Fruit fly (Drosophila melanogaster): Measurements from ENCODE around the gene CG34133.
"Not testable (repeated sequence)": the region's sequence is repeated elsewhere in the genome, so short reads cannot be mapped to it uniquely, and the experiment has no call there.

The CG34133 gene

DNA sequence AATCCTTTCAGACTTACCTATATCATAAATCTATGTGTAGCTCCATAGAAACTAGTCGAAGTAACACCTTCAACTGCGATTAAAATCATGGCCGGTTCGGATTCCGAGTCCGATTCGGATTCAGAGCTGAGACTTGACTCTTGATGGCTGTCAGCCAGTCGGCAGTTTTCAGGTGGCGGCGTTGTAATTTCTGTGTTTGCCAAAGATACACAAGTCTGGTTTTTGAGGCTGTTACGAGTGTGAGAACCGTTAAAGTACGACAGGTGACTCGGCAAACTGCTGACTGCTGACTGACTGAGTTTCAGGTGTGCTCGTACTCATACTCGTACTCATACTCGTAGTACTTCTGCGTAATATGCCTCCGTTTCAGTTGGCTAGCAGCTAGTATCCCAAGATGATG is 22.0 kb downstream of the CG34133 start:
- TF ChIP-seq EcR (GFP tag; optimal IDR thresholded peaks at IDR 0.05) (no peak), pan (optimal IDR thresholded peaks at IDR 0.05) (no peak), psq (optimal IDR thresholded peaks at IDR 0.05) (no peak), usp (GFP tag; optimal IDR thresholded peaks at IDR 0.05) (no peak)

DNA sequence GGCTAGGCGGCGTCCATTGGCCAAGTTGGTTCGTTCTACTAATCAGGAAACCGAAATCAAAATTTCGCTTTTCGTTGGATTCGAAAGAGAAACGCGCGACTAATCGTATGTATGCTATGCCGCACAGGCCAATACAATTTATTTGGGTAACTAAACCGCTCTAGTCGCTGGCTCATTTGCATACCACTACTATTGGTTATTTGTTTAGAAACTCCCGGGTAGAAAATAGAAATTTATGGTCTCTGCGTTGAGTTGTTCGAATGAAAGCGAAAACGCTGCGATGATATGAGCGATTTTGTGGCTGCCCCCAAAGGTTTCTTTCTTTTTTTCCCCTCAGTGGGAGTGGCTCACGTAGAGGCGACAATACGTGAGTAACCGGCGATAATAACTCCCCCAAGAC is 23.9 kb downstream of the CG34133 start:
- no peak for TF ChIP-seq Dll (optimal IDR thresholded peaks at IDR 0.05)

- TF ChIP-seq psq (optimal IDR thresholded peaks at IDR 0.05) (no peak), pan (optimal IDR thresholded peaks at IDR 0.05) (no peak)
Measured at dm6 chr3R:29894393-29894792, 25.2 kb downstream of the CG34133 start.

DNA sequence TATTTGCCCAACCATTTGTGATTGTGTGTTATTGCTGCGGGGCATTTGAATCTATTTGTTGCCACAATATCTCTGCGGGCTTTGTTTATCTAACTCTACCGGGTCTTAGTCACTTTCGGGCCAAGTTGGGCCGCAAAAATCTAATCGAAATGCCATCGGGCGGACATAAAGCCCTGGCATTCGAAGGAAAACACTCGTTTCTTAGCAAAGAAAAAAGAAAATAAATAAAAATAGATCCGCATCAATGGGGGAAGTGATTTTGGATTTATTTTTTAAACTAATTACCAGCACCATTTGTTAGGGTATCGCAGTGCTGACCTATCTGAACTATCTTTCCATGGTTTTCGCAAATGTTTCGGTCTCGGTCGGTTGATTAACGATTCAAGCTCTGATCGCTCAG is 29.4 kb downstream of the CG34133 start:
- TF ChIP-seq psq (optimal IDR thresholded peaks at IDR 0.05) (no peak), pan (optimal IDR thresholded peaks at IDR 0.05) (no peak), Dll (optimal IDR thresholded peaks at IDR 0.05) (no peak), EcR (GFP tag; optimal IDR thresholded peaks at IDR 0.05) (no peak), usp (GFP tag; optimal IDR thresholded peaks at IDR 0.05) (no peak), CG8478 (optimal IDR thresholded peaks at IDR 0.05) (no peak)

dm6 chr3R:29899635-29900034 is 30.5 kb downstream of the CG34133 start:
- TF ChIP-seq psq (optimal IDR thresholded peaks at IDR 0.05): no peak
- no peak for TF ChIP-seq usp (GFP tag; optimal IDR thresholded peaks at IDR 0.05)
- TF ChIP-seq EcR (GFP tag; optimal IDR thresholded peaks at IDR 0.05): no peak
- no peak for TF ChIP-seq Dll (optimal IDR thresholded peaks at IDR 0.05)
- TF ChIP-seq pan (optimal IDR thresholded peaks at IDR 0.05): no peak

dm6 chr3R:29903775-29904356 is 34.7 kb downstream of the CG34133 start, which contains the start of gene CG15517:
CG15517 (minus strand) TSS chr3R:29903825.
- TF ChIP-seq CG8478 (optimal IDR thresholded peaks at IDR 0.05) (no peak), psq (optimal IDR thresholded peaks at IDR 0.05) (no peak), EcR (GFP tag; optimal IDR thresholded peaks at IDR 0.05) (no peak), usp (GFP tag; optimal IDR thresholded peaks at IDR 0.05) (no peak), Dll (optimal IDR thresholded peaks at IDR 0.05) (no peak), pan (optimal IDR thresholded peaks at IDR 0.05) (no peak)

DNA sequence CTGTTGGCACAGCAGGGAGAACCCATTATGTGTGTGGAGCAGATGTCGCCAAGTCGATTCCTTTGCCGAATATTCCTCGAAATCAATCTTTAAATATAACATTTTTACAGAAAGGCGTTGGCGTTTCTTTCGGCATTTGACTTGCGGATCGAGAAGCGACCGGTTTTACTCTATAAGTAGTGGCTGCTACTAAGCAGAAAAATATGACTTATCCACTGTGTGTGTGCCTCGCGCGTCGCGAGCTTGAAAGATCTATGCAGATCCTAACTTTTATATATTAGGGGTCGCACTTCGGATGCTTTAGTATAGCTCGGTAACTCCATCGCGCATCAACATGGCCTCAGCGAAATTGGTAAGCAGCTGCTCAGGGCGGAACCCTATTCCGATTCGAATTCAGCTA is 36.0 kb downstream of the CG34133 start, which contains the start of gene CG15515:
Gene CG15515 (plus strand): TSS at position 301 of the 400 bp plus-strand sequence.
- TF ChIP-seq Dll (optimal IDR thresholded peaks at IDR 0.05) (no peak), psq (optimal IDR thresholded peaks at IDR 0.05) (no peak), pan (optimal IDR thresholded peaks at IDR 0.05) (no peak), usp (GFP tag; optimal IDR thresholded peaks at IDR 0.05) (no peak), CG8478 (optimal IDR thresholded peaks at IDR 0.05) (no peak), EcR (GFP tag; optimal IDR thresholded peaks at IDR 0.05) (no peak)

- TF ChIP-seq EcR (GFP tag; optimal IDR thresholded peaks at IDR 0.05) (no peak), psq (optimal IDR thresholded peaks at IDR 0.05) (no peak), pan (optimal IDR thresholded peaks at IDR 0.05) (no peak), usp (GFP tag; optimal IDR thresholded peaks at IDR 0.05) (no peak), Dll (optimal IDR thresholded peaks at IDR 0.05) (no peak), CG8478 (optimal IDR thresholded peaks at IDR 0.05) (no peak)
Measured at dm6 chr3R:29907601-29908175, 38.5 kb downstream of the CG34133 start, which contains the start of gene CG31036. CG31036 (plus strand) TSS chr3R:29908107.

DNA sequence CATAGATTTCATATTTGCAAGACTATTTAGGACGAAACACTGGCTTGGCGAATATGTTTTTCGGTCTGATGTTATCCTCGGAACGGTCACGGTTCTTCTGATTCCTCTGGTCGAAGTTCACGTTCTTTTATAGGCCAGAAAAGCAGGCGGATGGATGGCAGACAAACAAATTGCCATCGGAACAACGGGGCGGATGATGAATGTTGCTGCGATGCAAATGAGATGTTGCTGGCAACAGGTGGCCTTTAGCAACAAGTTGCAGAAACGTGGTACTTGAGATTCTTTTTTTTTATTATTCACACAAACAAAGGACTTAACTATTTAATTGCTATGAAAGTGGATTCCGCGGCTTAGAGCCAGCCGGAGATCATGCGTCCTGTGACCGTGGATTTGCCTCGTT is 45.1 kb downstream of the CG34133 start, which contains the start of gene Capa:
Gene Capa (minus strand): TSS at position 101 of the 400 bp plus-strand sequence.
- no peak for TF ChIP-seq pan (optimal IDR thresholded peaks at IDR 0.05)
- no peak for TF ChIP-seq CG8478 (optimal IDR thresholded peaks at IDR 0.05)
- TF ChIP-seq psq (optimal IDR thresholded peaks at IDR 0.05): no peak
- TF ChIP-seq Dll (optimal IDR thresholded peaks at IDR 0.05): no peak
- TF ChIP-seq EcR (GFP tag; optimal IDR thresholded peaks at IDR 0.05): no peak
- no peak for TF ChIP-seq usp (GFP tag; optimal IDR thresholded peaks at IDR 0.05)

dm6 chr3R:29920189-29920588 is 51.0 kb downstream of the CG34133 start, which contains the start of gene trp:
trp (minus strand) TSS chr3R:29920289.
- TF ChIP-seq pan (optimal IDR thresholded peaks at IDR 0.05): no peak
- no peak for TF ChIP-seq Dll (optimal IDR thresholded peaks at IDR 0.05)

DNA sequence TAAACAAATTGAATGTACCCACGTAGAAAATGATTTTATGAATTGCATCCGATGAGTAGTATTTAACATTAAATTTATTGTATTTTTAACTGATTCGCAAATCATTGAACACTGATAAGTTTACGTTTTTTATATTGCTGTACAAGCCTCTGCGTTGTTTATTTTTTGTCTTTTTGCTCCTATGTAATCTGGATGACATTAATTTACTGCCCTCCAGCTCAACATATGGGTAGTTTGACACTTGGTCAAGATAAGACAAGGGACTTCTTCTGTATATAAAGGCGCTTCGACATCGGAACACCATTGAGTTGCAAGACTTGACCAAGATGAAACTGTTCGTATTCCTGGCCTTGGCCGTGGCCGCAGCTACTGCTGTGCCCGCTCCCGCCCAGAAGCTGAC is 52.8 kb downstream of the CG34133 start, which contains the start of gene Jon99Ciii:
Gene Jon99Ciii (plus strand): TSS at position 301 of the 400 bp plus-strand sequence.
- TF ChIP-seq Dll (optimal IDR thresholded peaks at IDR 0.05); pan (optimal IDR thresholded peaks at IDR 0.05); EcR (GFP tag; optimal IDR thresholded peaks at IDR 0.05): not testable (repeated sequence)

dm6 chr3R:29924515-29924914 is 55.4 kb downstream of the CG34133 start, which contains the start of gene Jon99Cii:
Jon99Cii (minus strand) TSS chr3R:29924615.
- not testable (repeated sequence) for TF ChIP-seq EcR (GFP tag; optimal IDR thresholded peaks at IDR 0.05); psq (optimal IDR thresholded peaks at IDR 0.05); Dll (optimal IDR thresholded peaks at IDR 0.05)

All from whole organism.